Fruit fly (Drosophila melanogaster): ENCODE results near the gene Ant2.

DNA sequence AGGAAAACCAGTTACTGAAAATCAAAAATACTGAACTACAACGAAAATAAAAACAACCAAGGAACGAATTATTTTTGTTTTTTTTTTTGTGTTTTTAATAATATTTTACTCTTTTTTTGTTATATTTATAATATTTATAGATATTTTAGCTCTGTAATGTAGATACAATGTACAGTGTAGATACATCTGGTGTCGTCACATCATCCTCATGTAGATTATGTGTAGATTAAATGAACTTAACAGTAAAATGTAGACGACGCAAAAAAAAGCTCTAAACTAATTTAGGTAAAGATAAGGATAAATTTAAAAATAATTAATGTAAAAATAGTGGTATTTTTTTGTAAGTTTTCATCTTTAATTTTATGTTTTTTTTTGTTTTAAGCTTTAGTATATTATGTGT lies 2.6 kb upstream of the Ant2 start:
- TF ChIP-seq Sin3A (optimal IDR thresholded peaks at IDR 0.05) (no peak), ttk (optimal IDR thresholded peaks at IDR 0.05) (no peak), psq (optimal IDR thresholded peaks at IDR 0.05) (no peak)

Data from Kc167 (cell line).